Worm (Caenorhabditis elegans): ENCODE results near the gene C46F11.4.

The C46F11.4 gene

ce11 chrIII:3627042-3627441 is 37.1 kb downstream of the C46F11.4 start, which contains the start of gene sel-8:
Gene sel-8 (minus strand): TSS chrIII:3627142.
- no peak for TF ChIP-seq gmeb-1 (tag; optimal IDR thresholded peaks at IDR 0.05)
- no peak for TF ChIP-seq snpc-4 (tag; optimal IDR thresholded peaks at IDR 0.05)
- no peak for TF ChIP-seq unc-62 (GFP tag; optimal IDR thresholded peaks at IDR 0.05)
- no peak for TF ChIP-seq elt-1 (tag; optimal IDR thresholded peaks at IDR 0.05)
- TF ChIP-seq nhr-25 (tag; optimal IDR thresholded peaks at IDR 0.05) = no peak
- no peak for TF ChIP-seq peb-1 (tag; optimal IDR thresholded peaks at IDR 0.05)
- no peak for TF ChIP-seq ZK546.5 (tag; optimal IDR thresholded peaks at IDR 0.05)
- no peak for TF ChIP-seq nhr-12 (tag; optimal IDR thresholded peaks at IDR 0.05)
- TF ChIP-seq sma-3 (GFP tag; optimal IDR thresholded peaks at IDR 0.05) = no peak
- no peak for TF ChIP-seq lsy-2 (tag; optimal IDR thresholded peaks at IDR 0.05)
- TF ChIP-seq crh-2 (tag; optimal IDR thresholded peaks at IDR 0.05) = no peak
- TF ChIP-seq lin-13 (GFP tag; optimal IDR thresholded peaks at IDR 0.05) = no peak
- no peak for TF ChIP-seq zag-1 (tag; optimal IDR thresholded peaks at IDR 0.05)
- TF ChIP-seq lin-39 (tag; optimal IDR thresholded peaks at IDR 0.05) = no peak
- TF ChIP-seq unc-55 (GFP tag; optimal IDR thresholded peaks at IDR 0.05) = no peak

- TF ChIP-seq nhr-129 (tag; optimal IDR thresholded peaks at IDR 0.05) (peak; percentile 15), alr-1 (tag; optimal IDR thresholded peaks at IDR 0.05) (no peak), Y55F3AM.14 (GFP tag; optimal IDR thresholded peaks at IDR 0.05) (no peak)
Measured at ce11 chrIII:3623772-3624171, 40.3 kb downstream of the C46F11.4 start.

ce11 chrIII:3621211-3621897 is 42.8 kb downstream of the C46F11.4 start:
- TF ChIP-seq sma-9 (GFP tag; optimal IDR thresholded peaks at IDR 0.05) (peak; percentile 24), sma-9 (tag; optimal IDR thresholded peaks at IDR 0.05) (no peak), mdl-1 (tag; optimal IDR thresholded peaks at IDR 0.05) (peak; percentile 10 to 43), alr-1 (tag; optimal IDR thresholded peaks at IDR 0.05) (no peak), nhr-21 (tag; optimal IDR thresholded peaks at IDR 0.05) (peak; percentile 30), mab-5 (tag; optimal IDR thresholded peaks at IDR 0.05) (no peak), nhr-25 (tag; optimal IDR thresholded peaks at IDR 0.05) (peak; percentile 32), lsy-2 (tag; optimal IDR thresholded peaks at IDR 0.05) (peak in 1 of 2 experiments; percentile 10), fos-1 (tag; optimal IDR thresholded peaks at IDR 0.05) (peak; percentile 37), ceh-16 (tag; optimal IDR thresholded peaks at IDR 0.05) (peak; percentile 63)

ce11 chrIII:3620652-3621051 is 43.5 kb downstream of the C46F11.4 start:
- TF ChIP-seq mdl-1 (tag; optimal IDR thresholded peaks at IDR 0.05) (peak in 1 of 2 experiments; percentile 13), nhr-12 (tag; optimal IDR thresholded peaks at IDR 0.05) (no peak), nhr-129 (tag; optimal IDR thresholded peaks at IDR 0.05) (peak; percentile 14), F13H6.1 (tag; optimal IDR thresholded peaks at IDR 0.05) (peak; percentile 69), C34F6.9 (tag; optimal IDR thresholded peaks at IDR 0.05) (peak; percentile 12), crh-2 (tag; optimal IDR thresholded peaks at IDR 0.05) (peak; percentile 7), sem-4 (tag; optimal IDR thresholded peaks at IDR 0.05) (peak; percentile 3), unc-55 (GFP tag; optimal IDR thresholded peaks at IDR 0.05) (peak; percentile 48), snpc-4 (tag; optimal IDR thresholded peaks at IDR 0.05) (peak; percentile 35), ztf-4 (tag; optimal IDR thresholded peaks at IDR 0.05) (no peak), fos-1 (tag; optimal IDR thresholded peaks at IDR 0.05) (no peak), alr-1 (tag; optimal IDR thresholded peaks at IDR 0.05) (no peak), lin-13 (GFP tag; optimal IDR thresholded peaks at IDR 0.05) (peak; percentile 14), lin-39 (tag; optimal IDR thresholded peaks at IDR 0.05) (no peak), lin-11 (tag; optimal IDR thresholded peaks at IDR 0.05) (peak; percentile 16), lsy-2 (tag; optimal IDR thresholded peaks at IDR 0.05) (peak in 1 of 2 experiments; percentile 37), nhr-23 (tag; optimal IDR thresholded peaks at IDR 0.05) (no peak)

ce11 chrIII:3619621-3620261 is 44.4 kb downstream of the C46F11.4 start:
- TF ChIP-seq unc-62 (GFP tag; optimal IDR thresholded peaks at IDR 0.05) = no peak
- TF ChIP-seq C34F6.9 (tag; optimal IDR thresholded peaks at IDR 0.05) = peak; percentile 37
- TF ChIP-seq fos-1 (tag; optimal IDR thresholded peaks at IDR 0.05) = peak; percentile 38
- peak; percentile 15 for TF ChIP-seq F13H6.1 (tag; optimal IDR thresholded peaks at IDR 0.05)
- peak in 1 of 2 experiments; percentile 26 for TF ChIP-seq lsy-2 (tag; optimal IDR thresholded peaks at IDR 0.05)
- TF ChIP-seq nhr-23 (tag; optimal IDR thresholded peaks at IDR 0.05) = no peak
- TF ChIP-seq gmeb-1 (tag; optimal IDR thresholded peaks at IDR 0.05) = no peak
- TF ChIP-seq unc-55 (GFP tag; optimal IDR thresholded peaks at IDR 0.05) = peak; percentile 43
- no peak for TF ChIP-seq lin-11 (tag; optimal IDR thresholded peaks at IDR 0.05)
